Worm (Caenorhabditis elegans): ENCODE measurements around the gene Y66A7A.9.

DNA sequence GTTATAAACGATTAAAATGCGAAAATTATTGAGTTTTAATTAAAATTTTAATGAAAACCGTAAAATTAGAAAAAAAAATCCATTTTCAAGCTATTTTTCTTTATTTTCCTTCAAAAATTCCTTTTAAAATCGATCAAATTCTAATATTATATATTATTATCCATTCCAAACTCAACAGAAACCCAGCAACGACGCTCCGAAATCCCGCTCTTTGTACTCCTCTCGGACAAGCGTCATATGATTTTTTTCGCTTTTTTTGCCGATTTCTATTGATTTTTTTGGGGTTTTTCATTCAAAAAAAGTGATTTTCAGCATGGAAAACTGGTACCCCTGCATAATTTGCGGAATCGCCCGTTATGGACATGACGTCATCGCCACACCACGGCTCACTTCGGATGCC, 4.2 kb upstream of the Y66A7A.9 start, which contains the start of gene ceh-91:
- TF ChIP-seq hmg-4 (GFP tag; optimal IDR thresholded peaks at IDR 0.05) = no peak
- no peak for TF ChIP-seq aly-1 (tag; optimal IDR thresholded peaks at IDR 0.05)
- no peak for TF ChIP-seq ceh-36 (tag; optimal IDR thresholded peaks at IDR 0.05)
- TF ChIP-seq hmbx-1 (tag; optimal IDR thresholded peaks at IDR 0.05) = no peak
- TF ChIP-seq ama-1 (optimal IDR thresholded peaks at IDR 0.05) = no peak
- TF ChIP-seq tbx-37 (GFP tag; conservative IDR thresholded peaks at IDR 0.05) = no peak
- TF ChIP-seq sea-1 (GFP tag; conservative IDR thresholded peaks at IDR 0.05) = no peak
- no peak for TF ChIP-seq ceh-13 (GFP tag; optimal IDR thresholded peaks at IDR 0.05)
- TF ChIP-seq ets-7 (tag; optimal IDR thresholded peaks at IDR 0.05) = no peak

All from whole organism, early embryonic.